Worm (Caenorhabditis elegans): ENCODE results near the gene C50B8.5.

The C50B8.5 gene

ce11 chrV:13598370-13598769 lies 17.6 kb downstream of the C50B8.5 start:
- TF ChIP-seq hmg-4 (GFP tag; optimal IDR thresholded peaks at IDR 0.05) = no peak
- TF ChIP-seq flt-1 (GFP tag; IDR thresholded peaks at IDR 0.05) = no peak
- no peak for TF ChIP-seq tbx-11 (GFP tag; IDR thresholded peaks at IDR 0.05)
- TF ChIP-seq ama-1 (optimal IDR thresholded peaks at IDR 0.05) = no peak
- TF ChIP-seq B0310.2 (tag; optimal IDR thresholded peaks at IDR 0.05) = no peak
- TF ChIP-seq hnd-1 (tag; optimal IDR thresholded peaks at IDR 0.05) = no peak

ce11 chrV:13600882-13601281 lies 20.1 kb downstream of the C50B8.5 start, which contains the start of gene rdy-2:
TSS of gene rdy-2 (minus strand) at chrV:13600982.
- no peak for TF ChIP-seq ama-1 (optimal IDR thresholded peaks at IDR 0.05)
- TF ChIP-seq tbx-11 (GFP tag; IDR thresholded peaks at IDR 0.05) = no peak
- no peak for TF ChIP-seq B0310.2 (tag; optimal IDR thresholded peaks at IDR 0.05)
- TF ChIP-seq hmg-4 (GFP tag; optimal IDR thresholded peaks at IDR 0.05) = no peak
- no peak for TF ChIP-seq ets-7 (tag; optimal IDR thresholded peaks at IDR 0.05)
- TF ChIP-seq F13C5.2 (tag; optimal IDR thresholded peaks at IDR 0.05) = no peak
- TF ChIP-seq pes-1 (GFP tag; IDR thresholded peaks at IDR 0.05) = no peak
- TF ChIP-seq ceh-13 (GFP tag; optimal IDR thresholded peaks at IDR 0.05) = no peak
- no peak for TF ChIP-seq tbx-37 (GFP tag; conservative IDR thresholded peaks at IDR 0.05)
- no peak for TF ChIP-seq scrt-1 (GFP tag; IDR thresholded peaks at IDR 0.05)
- TF ChIP-seq tra-4 (tag; optimal IDR thresholded peaks at IDR 0.05) = no peak
- TF ChIP-seq ceh-36 (tag; optimal IDR thresholded peaks at IDR 0.05) = no peak
- TF ChIP-seq aly-1 (tag; optimal IDR thresholded peaks at IDR 0.05) = no peak

ce11 chrV:13606651-13607242 lies 26.0 kb downstream of the C50B8.5 start, which contains the start of gene fmo-4:
TSS of gene fmo-4 (minus strand) at chrV:13606701.
- TF ChIP-seq ceh-36 (tag; optimal IDR thresholded peaks at IDR 0.05) (no peak), tbx-11 (GFP tag; IDR thresholded peaks at IDR 0.05) (no peak), hmbx-1 (tag; optimal IDR thresholded peaks at IDR 0.05) (no peak), scrt-1 (GFP tag; IDR thresholded peaks at IDR 0.05) (no peak), ceh-13 (GFP tag; optimal IDR thresholded peaks at IDR 0.05) (no peak), B0310.2 (tag; optimal IDR thresholded peaks at IDR 0.05) (no peak), pes-1 (GFP tag; IDR thresholded peaks at IDR 0.05) (no peak), ama-1 (optimal IDR thresholded peaks at IDR 0.05) (no peak), flt-1 (GFP tag; IDR thresholded peaks at IDR 0.05) (no peak), sea-1 (GFP tag; conservative IDR thresholded peaks at IDR 0.05) (no peak), tbx-37 (GFP tag; conservative IDR thresholded peaks at IDR 0.05) (no peak), aly-1 (tag; optimal IDR thresholded peaks at IDR 0.05) (no peak), F13C5.2 (tag; optimal IDR thresholded peaks at IDR 0.05) (no peak), hmg-4 (GFP tag; optimal IDR thresholded peaks at IDR 0.05) (no peak), ets-7 (tag; optimal IDR thresholded peaks at IDR 0.05) (no peak), hnd-1 (tag; optimal IDR thresholded peaks at IDR 0.05) (no peak), tra-4 (tag; optimal IDR thresholded peaks at IDR 0.05) (no peak)

ce11 chrV:13608486-13608885 lies 27.7 kb downstream of the C50B8.5 start:
- TF ChIP-seq flt-1 (GFP tag; IDR thresholded peaks at IDR 0.05) (no peak), tbx-37 (GFP tag; conservative IDR thresholded peaks at IDR 0.05) (no peak), B0310.2 (tag; optimal IDR thresholded peaks at IDR 0.05) (no peak), scrt-1 (GFP tag; IDR thresholded peaks at IDR 0.05) (no peak), F13C5.2 (tag; optimal IDR thresholded peaks at IDR 0.05) (no peak), pes-1 (GFP tag; IDR thresholded peaks at IDR 0.05) (no peak), ceh-36 (tag; optimal IDR thresholded peaks at IDR 0.05) (no peak), tra-4 (tag; optimal IDR thresholded peaks at IDR 0.05) (no peak), tbx-11 (GFP tag; IDR thresholded peaks at IDR 0.05) (no peak), ama-1 (optimal IDR thresholded peaks at IDR 0.05) (no peak), sea-1 (GFP tag; conservative IDR thresholded peaks at IDR 0.05) (no peak), ceh-13 (GFP tag; optimal IDR thresholded peaks at IDR 0.05) (no peak), hmg-4 (GFP tag; optimal IDR thresholded peaks at IDR 0.05) (no peak), ets-7 (tag; optimal IDR thresholded peaks at IDR 0.05) (no peak), aly-1 (tag; optimal IDR thresholded peaks at IDR 0.05) (no peak), hmbx-1 (tag; optimal IDR thresholded peaks at IDR 0.05) (no peak), hnd-1 (tag; optimal IDR thresholded peaks at IDR 0.05) (no peak)

- no peak for TF ChIP-seq sea-1 (GFP tag; conservative IDR thresholded peaks at IDR 0.05)
- TF ChIP-seq hnd-1 (tag; optimal IDR thresholded peaks at IDR 0.05) = no peak
- no peak for TF ChIP-seq F13C5.2 (tag; optimal IDR thresholded peaks at IDR 0.05)
- no peak for TF ChIP-seq B0310.2 (tag; optimal IDR thresholded peaks at IDR 0.05)
- no peak for TF ChIP-seq ets-7 (tag; optimal IDR thresholded peaks at IDR 0.05)
- no peak for TF ChIP-seq tra-4 (tag; optimal IDR thresholded peaks at IDR 0.05)
- no peak for TF ChIP-seq ama-1 (optimal IDR thresholded peaks at IDR 0.05)
- TF ChIP-seq tbx-11 (GFP tag; IDR thresholded peaks at IDR 0.05) = no peak
- TF ChIP-seq hmbx-1 (tag; optimal IDR thresholded peaks at IDR 0.05) = no peak
- TF ChIP-seq scrt-1 (GFP tag; IDR thresholded peaks at IDR 0.05) = no peak
- TF ChIP-seq hmg-4 (GFP tag; optimal IDR thresholded peaks at IDR 0.05) = no peak
- TF ChIP-seq pes-1 (GFP tag; IDR thresholded peaks at IDR 0.05) = no peak
- TF ChIP-seq ceh-36 (tag; optimal IDR thresholded peaks at IDR 0.05) = no peak
- TF ChIP-seq tbx-37 (GFP tag; conservative IDR thresholded peaks at IDR 0.05) = no peak
Measured at ce11 chrV:13609806-13610205, 29.0 kb downstream of the C50B8.5 start.

ce11 chrV:13611782-13612181 lies 31.0 kb downstream of the C50B8.5 start, which contains the start of gene spig-9:
TSS of gene spig-9 (minus strand) at chrV:13611882.
- TF ChIP-seq flt-1 (GFP tag; IDR thresholded peaks at IDR 0.05) = no peak
- no peak for TF ChIP-seq tbx-11 (GFP tag; IDR thresholded peaks at IDR 0.05)
- TF ChIP-seq ceh-36 (tag; optimal IDR thresholded peaks at IDR 0.05) = no peak
- TF ChIP-seq tbx-37 (GFP tag; conservative IDR thresholded peaks at IDR 0.05) = no peak
- no peak for TF ChIP-seq F13C5.2 (tag; optimal IDR thresholded peaks at IDR 0.05)
- no peak for TF ChIP-seq aly-1 (tag; optimal IDR thresholded peaks at IDR 0.05)
- TF ChIP-seq tra-4 (tag; optimal IDR thresholded peaks at IDR 0.05) = no peak

- no peak for TF ChIP-seq scrt-1 (GFP tag; IDR thresholded peaks at IDR 0.05)
- TF ChIP-seq ets-7 (tag; optimal IDR thresholded peaks at IDR 0.05) = no peak
- no peak for TF ChIP-seq B0310.2 (tag; optimal IDR thresholded peaks at IDR 0.05)
- TF ChIP-seq pes-1 (GFP tag; IDR thresholded peaks at IDR 0.05) = no peak
- TF ChIP-seq hmbx-1 (tag; optimal IDR thresholded peaks at IDR 0.05) = no peak
- no peak for TF ChIP-seq flt-1 (GFP tag; IDR thresholded peaks at IDR 0.05)
- no peak for TF ChIP-seq tra-4 (tag; optimal IDR thresholded peaks at IDR 0.05)
- TF ChIP-seq sea-1 (GFP tag; conservative IDR thresholded peaks at IDR 0.05) = no peak
- TF ChIP-seq tbx-37 (GFP tag; conservative IDR thresholded peaks at IDR 0.05) = no peak
- TF ChIP-seq ceh-36 (tag; optimal IDR thresholded peaks at IDR 0.05) = no peak
- TF ChIP-seq ama-1 (optimal IDR thresholded peaks at IDR 0.05) = no peak
- no peak for TF ChIP-seq hmg-4 (GFP tag; optimal IDR thresholded peaks at IDR 0.05)
- no peak for TF ChIP-seq hnd-1 (tag; optimal IDR thresholded peaks at IDR 0.05)
- no peak for TF ChIP-seq ceh-13 (GFP tag; optimal IDR thresholded peaks at IDR 0.05)
- TF ChIP-seq aly-1 (tag; optimal IDR thresholded peaks at IDR 0.05) = no peak
- no peak for TF ChIP-seq tbx-11 (GFP tag; IDR thresholded peaks at IDR 0.05)
Measured at ce11 chrV:13613870-13614269, 33.1 kb downstream of the C50B8.5 start, which contains the start of gene F53F4.7. TSS of gene F53F4.7 (minus strand) at chrV:13613970.
